Worm (Caenorhabditis elegans): Measurements from ENCODE around the gene Y47D7A.7.

- TF ChIP-seq sma-9 (GFP tag; optimal IDR thresholded peaks at IDR 0.05) (no peak), sma-9 (tag; optimal IDR thresholded peaks at IDR 0.05) (no peak), lin-39 (tag; optimal IDR thresholded peaks at IDR 0.05) (no peak), lin-11 (tag; optimal IDR thresholded peaks at IDR 0.05) (no peak), blmp-1 (tag; optimal IDR thresholded peaks at IDR 0.05; ENCODE audit: insufficient read depth) (no peak), egl-27 (tag; optimal IDR thresholded peaks at IDR 0.05) (no peak), ztf-4 (tag; optimal IDR thresholded peaks at IDR 0.05) (no peak), ztf-11 (tag; optimal IDR thresholded peaks at IDR 0.05) (no peak), lin-13 (GFP tag; optimal IDR thresholded peaks at IDR 0.05) (no peak), ama-1 (optimal IDR thresholded peaks at IDR 0.05) (no peak), F13H6.1 (tag; optimal IDR thresholded peaks at IDR 0.05) (no peak), nhr-25 (tag; optimal IDR thresholded peaks at IDR 0.05) (no peak), zag-1 (tag; optimal IDR thresholded peaks at IDR 0.05) (no peak)
Measured at ce11 chrV:4419767-4420322, at the start of gene Y47D7A.7, which contains the start of gene Y47D7A.2.
